Fruit fly (Drosophila melanogaster): Measurements from ENCODE around the gene CG12402.

Gene CG12402

DNA sequence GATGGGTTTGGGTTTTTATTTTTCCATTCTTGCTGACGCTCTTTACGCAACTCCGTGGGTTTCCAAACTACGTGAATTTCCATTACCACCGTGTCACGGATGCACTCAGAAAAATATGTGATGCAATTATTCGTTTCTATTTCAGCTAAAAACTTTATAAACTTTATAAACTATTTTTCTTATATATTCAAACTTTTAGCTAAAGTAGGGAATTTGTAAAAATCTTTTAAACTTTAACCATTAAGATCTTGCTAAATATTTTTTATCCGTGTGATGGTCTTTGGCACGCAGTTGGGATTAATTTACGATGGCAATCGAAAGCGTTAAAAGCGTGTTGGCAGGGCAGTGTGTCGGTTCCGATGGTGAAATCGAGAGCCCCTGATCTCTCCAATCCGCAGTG lies 12.7 kb downstream of the CG12402 start (continued):
- no peak for TF ChIP-seq CG10543 (GFP tag; optimal IDR thresholded peaks at IDR 0.05)
- TF ChIP-seq Opbp (GFP tag; IDR thresholded peaks at IDR 0.05; ENCODE audit: partially characterized antibody), result no peak
- peak; percentile 52 for TF ChIP-seq CG13296 (GFP tag; optimal IDR thresholded peaks at IDR 0.05)
- no peak for TF ChIP-seq caup (GFP tag; optimal IDR thresholded peaks at IDR 0.05; ENCODE audit: severe bottlenecking)
- TF ChIP-seq Awh (GFP tag; IDR thresholded peaks at IDR 0.05), result peak; percentile 55; the same call in 1 of the 2 replicates
- no peak for TF ChIP-seq CG2889 (GFP tag; IDR thresholded peaks at IDR 0.05)
- TF ChIP-seq schlank (tag; optimal IDR thresholded peaks at IDR 0.05), result no peak
- no peak for TF ChIP-seq stwl (tag; optimal IDR thresholded peaks at IDR 0.05)
- TF ChIP-seq Oli (tag; optimal IDR thresholded peaks at IDR 0.05), result peak; percentile 58
- TF ChIP-seq CG12659 (GFP tag; optimal IDR thresholded peaks at IDR 0.05), result peak; percentile 26
- TF ChIP-seq Rfx (GFP tag; IDR thresholded peaks at IDR 0.05), result peak; percentile 49
- TF ChIP-seq Max (GFP tag; optimal IDR thresholded peaks at IDR 0.05), result no peak
- no peak for TF ChIP-seq emc (GFP tag; optimal IDR thresholded peaks at IDR 0.05)
- no peak for TF ChIP-seq CG18764 (GFP tag; optimal IDR thresholded peaks at IDR 0.05)
- no peak for TF ChIP-seq her (GFP tag; optimal IDR thresholded peaks at IDR 0.05)
- TF ChIP-seq Sox100B (GFP tag; optimal IDR thresholded peaks at IDR 0.05), result peak; percentile 53
- peak; percentile 52; the same call in 1 of the 2 replicates for TF ChIP-seq CG32532 (GFP tag; IDR thresholded peaks at IDR 0.05)
- no peak for TF ChIP-seq Atf-2 (GFP tag; optimal IDR thresholded peaks at IDR 0.05)
- no peak for TF ChIP-seq run (tag; optimal IDR thresholded peaks at IDR 0.05)
- TF ChIP-seq NFAT (GFP tag; IDR thresholded peaks at IDR 0.05), result no peak
- TF ChIP-seq nerfin-2 (GFP tag; IDR thresholded peaks at IDR 0.05; ENCODE audit: partially characterized antibody), result no peak
- TF ChIP-seq dysf (GFP tag; IDR thresholded peaks at IDR 0.05), result peak; percentile 74
- TF ChIP-seq CG14050 (GFP tag; IDR thresholded peaks at IDR 0.05), result peak; percentile 33; the same call in 2 of the 3 replicates
- peak; percentile 38 for TF ChIP-seq CG14441 (GFP tag; IDR thresholded peaks at IDR 0.05)
- peak; percentile 60 for TF ChIP-seq lmd (GFP tag; IDR thresholded peaks at IDR 0.05)
- TF ChIP-seq CG6689 (GFP tag; IDR thresholded peaks at IDR 0.05), result peak; percentile 39
- no peak for TF ChIP-seq CG3995 (GFP tag; optimal IDR thresholded peaks at IDR 0.05)
- TF ChIP-seq usp (GFP tag; optimal IDR thresholded peaks at IDR 0.05), result no peak
- no peak for TF ChIP-seq CG17568 (GFP tag; optimal IDR thresholded peaks at IDR 0.05)
- no peak for TF ChIP-seq kni (GFP tag; optimal IDR thresholded peaks at IDR 0.05)
- TF ChIP-seq CG1603 (tag; optimal IDR thresholded peaks at IDR 0.05), result no peak
- no peak for TF ChIP-seq CG5953 (GFP tag; IDR thresholded peaks at IDR 0.05)
- TF ChIP-seq CG30403 (GFP tag; optimal IDR thresholded peaks at IDR 0.05), result peak; percentile 53
- no peak for TF ChIP-seq CG11085 (GFP tag; IDR thresholded peaks at IDR 0.05)
- TF ChIP-seq CG8478 (optimal IDR thresholded peaks at IDR 0.05), result no peak
- no peak for TF ChIP-seq wek (GFP tag; optimal IDR thresholded peaks at IDR 0.05)
- no peak for TF ChIP-seq CkIIα-i1 (GFP tag; IDR thresholded peaks at IDR 0.05)
- TF ChIP-seq CG11723 (GFP tag; optimal IDR thresholded peaks at IDR 0.05), result no peak
- no peak for TF ChIP-seq crc (GFP tag; optimal IDR thresholded peaks at IDR 0.05)
- TF ChIP-seq Gsc (GFP tag; IDR thresholded peaks at IDR 0.05), result no peak
- TF ChIP-seq Drgx (GFP tag; IDR thresholded peaks at IDR 0.05), result no peak
- no peak for TF ChIP-seq pnt (GFP tag; optimal IDR thresholded peaks at IDR 0.05)
- TF ChIP-seq HmgD (GFP tag; optimal IDR thresholded peaks at IDR 0.05), result no peak
- no peak for TF ChIP-seq Antp (GFP tag; optimal IDR thresholded peaks at IDR 0.05)
- no peak for TF ChIP-seq gcm2 (GFP tag; optimal IDR thresholded peaks at IDR 0.05)
- no peak for TF ChIP-seq CG10959 (GFP tag; IDR thresholded peaks at IDR 0.05)
- TF ChIP-seq Side (GFP tag; optimal IDR thresholded peaks at IDR 0.05), result no peak
- no peak for TF ChIP-seq CG6791 (GFP tag; IDR thresholded peaks at IDR 0.05; ENCODE audit: partially characterized antibody)
- TF ChIP-seq Bdp1 (GFP tag; optimal IDR thresholded peaks at IDR 0.05), result no peak
- TF ChIP-seq btn (GFP tag; optimal IDR thresholded peaks at IDR 0.05), result no peak
- no peak for TF ChIP-seq mirr (GFP tag; optimal IDR thresholded peaks at IDR 0.05)
- peak; percentile 59 for TF ChIP-seq grau (tag; optimal IDR thresholded peaks at IDR 0.05)
- TF ChIP-seq CG16815 (GFP tag; optimal IDR thresholded peaks at IDR 0.05), result no peak
